Worm (Caenorhabditis elegans) whole organism, early embryonic: ENCODE results near the gene F59B10.5.

Experiments used
- B0310.2 ChIP-seq: sonication (generic microtip); optimal IDR thresholded peaks from 2 replicates; lab custom pipeline; 2016; ENCODE audit warnings: mild to moderate bottlenecking, missing genetic modification characterization, missing compliant biosample characterization
- F13C5.2 ChIP-seq: sonication (generic microtip); optimal IDR thresholded peaks from 2 replicates; lab custom pipeline; 2017; ENCODE audit warnings: mild to moderate bottlenecking, missing genetic modification characterization, inconsistent platforms, missing compliant biosample characterization
- aly-1 ChIP-seq: sonication (generic microtip); optimal IDR thresholded peaks from 2 replicates; lab custom pipeline; 2016; ENCODE audit warnings: missing genetic modification characterization, missing compliant biosample characterization
- ama-1 ChIP-seq: fragments of 150-350 bp; optimal IDR thresholded peaks from 2 replicates; lab custom pipeline; 2014
- ceh-13 ChIP-seq: fragments of 200-800 bp; sonication (Bioruptor generic); optimal IDR thresholded peaks from 2 replicates; lab custom pipeline; 2018; ENCODE audit warnings: mild to moderate bottlenecking, missing genetic modification characterization, missing compliant biosample characterization
- ceh-36 ChIP-seq: sonication (generic microtip); optimal IDR thresholded peaks from 2 replicates; lab custom pipeline; 2016; ENCODE audit warnings: missing genetic modification characterization, inconsistent platforms, missing compliant biosample characterization
- ets-7 ChIP-seq: sonication (generic microtip); optimal IDR thresholded peaks from 2 replicates; lab custom pipeline; 2016; ENCODE audit warnings: missing genotype, missing genetic modification characterization, missing compliant biosample characterization
- flt-1 ChIP-seq: fragments of 200-800 bp; sonication (Bioruptor generic); IDR thresholded peaks from 2 replicates; pipeline ENCODE4 v1.3.6; 2022; ENCODE audit warnings: missing genetic modification characterization, missing compliant biosample characterization
- hmbx-1 ChIP-seq: sonication (generic microtip); optimal IDR thresholded peaks from 2 replicates; lab custom pipeline; 2016; ENCODE audit warnings: mild to moderate bottlenecking, missing genetic modification characterization, missing compliant biosample characterization
- hmg-4 ChIP-seq: fragments of 200-800 bp; sonication (Bioruptor generic); optimal IDR thresholded peaks from 2 replicates; lab custom pipeline; 2018; ENCODE audit warnings: mild to moderate bottlenecking, missing genetic modification characterization, missing compliant biosample characterization
- hnd-1 ChIP-seq: sonication (generic microtip); optimal IDR thresholded peaks from 2 replicates; lab custom pipeline; 2016; ENCODE audit warnings: missing genetic modification characterization, missing compliant biosample characterization
- pes-1 ChIP-seq: fragments of 200-800 bp; sonication (Bioruptor generic); IDR thresholded peaks from 2 replicates; pipeline ENCODE4 v1.3.6; 2022; ENCODE audit warnings: missing genetic modification reagents, missing genetic modification characterization, missing compliant biosample characterization
- scrt-1 ChIP-seq: fragments of 200-800 bp; sonication (Bioruptor generic); IDR thresholded peaks from 2 replicates; pipeline ENCODE4 v1.3.6; 2022; ENCODE audit warnings: missing genetic modification characterization, missing compliant biosample characterization
- sea-1 ChIP-seq: fragments of 200-800 bp; sonication (Bioruptor generic); conservative IDR thresholded peaks from 2 replicates; pipeline ENCODE4 v1.3.6; 2022; ENCODE audit warnings: missing genetic modification characterization, missing compliant biosample characterization
- tbx-11 ChIP-seq: fragments of 200-800 bp; sonication (Bioruptor generic); IDR thresholded peaks from 2 replicates; pipeline ENCODE4 v1.3.6; 2022; ENCODE audit warnings: missing genetic modification characterization, missing compliant biosample characterization
- tbx-37 ChIP-seq: fragments of 200-800 bp; sonication (Bioruptor generic); conservative IDR thresholded peaks from 2 replicates; pipeline ENCODE4 v1.3.6; 2022; ENCODE audit warnings: missing genetic modification reagents, missing genetic modification characterization, missing compliant biosample characterization
- tra-4 ChIP-seq: sonication (generic microtip); optimal IDR thresholded peaks from 2 replicates; lab custom pipeline; 2017; ENCODE audit warnings: missing genetic modification characterization, missing compliant biosample characterization

The F59B10.5 gene

DNA sequence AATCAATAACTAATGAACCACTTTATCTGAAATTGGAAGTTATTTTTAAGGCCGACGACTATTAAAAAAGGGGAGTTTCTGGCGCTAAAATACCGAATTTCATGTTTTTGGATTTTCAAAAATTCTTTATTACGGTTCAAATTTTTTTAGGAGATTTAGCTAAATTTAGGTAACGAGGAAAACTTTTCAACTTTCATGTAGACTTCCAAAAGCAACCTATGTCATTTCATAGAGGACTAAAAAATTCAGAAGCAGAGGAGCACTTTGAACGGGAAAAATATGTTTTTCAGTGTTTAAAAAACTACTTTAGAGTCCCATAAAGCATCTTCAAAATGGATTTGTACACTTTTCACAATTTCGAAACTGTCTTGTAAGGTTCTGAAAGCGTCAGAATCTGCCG is 10.1 kb downstream of the F59B10.5 start:
- TF ChIP-seq tbx-11 (no peak), ceh-13 (GFP tag; lab: Kevin White, UChicago) (no peak), ama-1 (lab: Kevin White, UChicago) (no peak), ets-7 (no peak), hnd-1 (no peak), flt-1 (GFP tag; lab: Robert Waterston, UW) (no peak), hmg-4 (no peak), sea-1 (GFP tag; lab: Robert Waterston, UW) (no peak), tbx-37 (GFP tag; lab: Robert Waterston, UW) (no peak)

DNA sequence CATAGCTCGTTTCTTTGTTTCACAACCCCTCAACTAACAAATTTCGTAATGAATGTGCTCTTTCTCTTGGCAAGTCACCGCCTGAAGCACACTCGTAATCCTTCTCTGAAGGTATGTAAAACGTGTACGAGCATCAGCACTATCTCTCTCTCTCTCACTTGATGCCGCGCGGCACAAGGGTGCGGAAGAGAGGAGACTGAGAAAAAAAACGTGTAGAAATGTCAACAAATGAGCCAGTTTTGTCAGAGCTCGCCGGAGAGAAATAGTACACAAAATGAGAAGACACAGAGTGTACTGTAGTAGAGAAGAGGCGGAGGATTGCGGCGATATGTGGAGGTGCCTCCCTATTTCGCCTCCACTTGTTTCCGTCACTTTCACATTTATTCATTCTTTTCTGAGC is 13.2 kb downstream of the F59B10.5 start, which contains the start of gene F59B10.3:
Gene F59B10.3 (plus strand): TSS at position 301 of the 400 bp plus-strand sequence.
- no peak for TF ChIP-seq tbx-37 (GFP tag; lab: Robert Waterston, UW)
- no peak for TF ChIP-seq aly-1 (tag; lab: Kevin White, UChicago)
- TF ChIP-seq ama-1 (lab: Kevin White, UChicago) = no peak
- no peak for TF ChIP-seq tbx-11
- TF ChIP-seq B0310.2 (tag; lab: Kevin White, UChicago) = no peak
- no peak for TF ChIP-seq scrt-1
- no peak for TF ChIP-seq tra-4 (tag; lab: Kevin White, UChicago)
- no peak for TF ChIP-seq pes-1 (GFP tag; lab: Robert Waterston, UW)
- no peak for TF ChIP-seq ets-7
- TF ChIP-seq hnd-1 = no peak
- no peak for TF ChIP-seq sea-1 (GFP tag; lab: Robert Waterston, UW)
- no peak for TF ChIP-seq hmbx-1 (tag; lab: Kevin White, UChicago)
- no peak for TF ChIP-seq flt-1 (GFP tag; lab: Robert Waterston, UW)
- no peak for TF ChIP-seq F13C5.2 (tag; lab: Kevin White, UChicago)
- TF ChIP-seq ceh-36 (tag; lab: Kevin White, UChicago) = no peak

DNA sequence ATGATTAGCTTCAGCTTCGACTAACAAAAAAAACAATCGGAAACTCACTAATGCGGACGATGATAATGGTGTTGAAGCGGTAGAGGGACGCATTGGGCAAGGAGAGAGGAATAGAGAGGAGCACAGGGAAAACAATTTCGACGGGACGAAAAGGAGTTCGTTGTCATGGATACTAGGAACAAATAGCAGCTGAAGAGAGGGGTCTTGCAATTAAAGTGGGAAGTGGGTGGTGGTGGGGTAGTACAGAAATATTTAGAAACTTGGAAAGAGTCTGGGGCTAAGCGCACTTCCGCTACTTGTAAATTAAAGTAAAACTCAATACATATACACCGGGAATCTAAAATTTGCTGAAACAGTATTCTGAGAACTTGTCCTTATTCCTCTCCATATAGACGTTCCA is 13.7 kb downstream of the F59B10.5 start, which contains the start of gene F59B10.2:
Gene F59B10.2 (minus strand): TSS at position 101 of the 400 bp plus-strand sequence.
- no peak for TF ChIP-seq ceh-36 (tag; lab: Kevin White, UChicago)
- no peak for TF ChIP-seq flt-1 (GFP tag; lab: Robert Waterston, UW)
- no peak for TF ChIP-seq hnd-1
- TF ChIP-seq scrt-1 = no peak
- no peak for TF ChIP-seq aly-1 (tag; lab: Kevin White, UChicago)
- no peak for TF ChIP-seq sea-1 (GFP tag; lab: Robert Waterston, UW)
- TF ChIP-seq hmbx-1 (tag; lab: Kevin White, UChicago) = no peak

DNA sequence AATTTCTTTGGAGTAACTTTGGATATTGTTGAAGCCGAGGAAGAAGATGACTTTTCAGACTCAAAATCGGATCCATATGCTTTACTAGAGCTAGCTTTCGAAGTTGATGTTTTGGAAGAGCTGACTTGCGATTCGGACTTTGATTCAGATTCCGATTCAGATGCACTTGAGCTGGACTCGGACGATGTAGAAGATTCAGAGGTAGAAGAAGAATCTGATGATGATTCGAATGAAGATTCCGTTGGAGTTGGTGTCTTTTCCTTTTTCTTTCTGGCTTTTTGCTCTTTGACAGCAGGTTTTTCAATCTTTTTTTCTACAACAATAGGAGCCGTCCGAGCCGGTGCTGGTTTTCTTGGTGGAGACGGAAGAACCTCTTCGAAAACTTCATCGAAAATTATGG is 15.6 kb downstream of the F59B10.5 start:
- no peak for TF ChIP-seq tbx-37 (GFP tag; lab: Robert Waterston, UW)
- no peak for TF ChIP-seq F13C5.2 (tag; lab: Kevin White, UChicago)
- no peak for TF ChIP-seq tbx-11
- no peak for TF ChIP-seq hmg-4
- no peak for TF ChIP-seq hmbx-1 (tag; lab: Kevin White, UChicago)
- TF ChIP-seq pes-1 (GFP tag; lab: Robert Waterston, UW) = no peak
- TF ChIP-seq hnd-1 = no peak
- no peak for TF ChIP-seq ama-1 (lab: Kevin White, UChicago)
- TF ChIP-seq sea-1 (GFP tag; lab: Robert Waterston, UW) = no peak
- TF ChIP-seq B0310.2 (tag; lab: Kevin White, UChicago) = no peak
- TF ChIP-seq tra-4 (tag; lab: Kevin White, UChicago) = no peak
- no peak for TF ChIP-seq aly-1 (tag; lab: Kevin White, UChicago)
- no peak for TF ChIP-seq scrt-1
- no peak for TF ChIP-seq ceh-36 (tag; lab: Kevin White, UChicago)
- no peak for TF ChIP-seq flt-1 (GFP tag; lab: Robert Waterston, UW)
- no peak for TF ChIP-seq ets-7
- TF ChIP-seq ceh-13 (GFP tag; lab: Kevin White, UChicago) = no peak

DNA sequence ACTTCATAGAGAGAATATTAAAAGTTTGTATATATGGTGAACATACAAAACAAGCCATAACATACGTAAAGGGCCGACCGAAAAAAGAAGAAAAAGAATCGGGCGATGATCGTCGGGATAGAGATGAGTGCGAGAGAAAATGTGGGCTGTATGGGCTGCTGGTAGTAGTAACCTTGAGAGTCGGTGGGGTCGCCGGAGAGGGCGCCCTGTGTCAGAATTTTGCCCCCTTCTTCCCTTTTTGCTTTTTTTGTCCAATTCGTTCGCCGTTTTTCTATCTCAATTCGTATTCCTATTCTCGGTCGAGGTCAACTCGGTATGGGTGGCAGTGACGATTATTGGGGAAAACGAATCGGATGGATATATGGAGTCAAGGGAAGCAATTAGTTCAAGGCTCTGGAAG is 17.5 kb downstream of the F59B10.5 start:
- TF ChIP-seq hmg-4 (peak; percentile 18), tra-4 (tag; lab: Kevin White, UChicago) (no peak), pes-1 (GFP tag; lab: Robert Waterston, UW) (no peak)

DNA sequence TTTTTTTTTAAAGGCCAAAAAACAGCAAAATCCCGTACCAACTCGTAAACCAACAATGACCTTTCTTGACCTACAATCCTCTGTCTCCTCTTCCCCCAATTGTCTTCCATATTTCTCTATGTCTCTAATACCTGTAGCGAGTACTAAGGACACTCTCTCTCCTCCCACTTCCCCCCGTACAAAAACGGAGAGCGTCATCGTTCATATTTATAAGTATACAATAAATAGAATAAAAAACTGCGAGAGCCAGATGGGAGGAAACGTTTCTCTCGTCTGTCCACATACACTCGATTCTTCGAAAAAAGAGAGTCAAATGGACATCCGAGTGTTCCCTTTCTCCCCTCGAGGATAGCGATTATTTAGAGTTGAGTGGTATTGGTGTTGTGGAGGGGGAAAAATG is 18.8 kb downstream of the F59B10.5 start:
- no peak for TF ChIP-seq ceh-36 (tag; lab: Kevin White, UChicago)
- TF ChIP-seq hmg-4 = peak; percentile 72
- TF ChIP-seq tbx-11 = no peak
- TF ChIP-seq hnd-1 = no peak

DNA sequence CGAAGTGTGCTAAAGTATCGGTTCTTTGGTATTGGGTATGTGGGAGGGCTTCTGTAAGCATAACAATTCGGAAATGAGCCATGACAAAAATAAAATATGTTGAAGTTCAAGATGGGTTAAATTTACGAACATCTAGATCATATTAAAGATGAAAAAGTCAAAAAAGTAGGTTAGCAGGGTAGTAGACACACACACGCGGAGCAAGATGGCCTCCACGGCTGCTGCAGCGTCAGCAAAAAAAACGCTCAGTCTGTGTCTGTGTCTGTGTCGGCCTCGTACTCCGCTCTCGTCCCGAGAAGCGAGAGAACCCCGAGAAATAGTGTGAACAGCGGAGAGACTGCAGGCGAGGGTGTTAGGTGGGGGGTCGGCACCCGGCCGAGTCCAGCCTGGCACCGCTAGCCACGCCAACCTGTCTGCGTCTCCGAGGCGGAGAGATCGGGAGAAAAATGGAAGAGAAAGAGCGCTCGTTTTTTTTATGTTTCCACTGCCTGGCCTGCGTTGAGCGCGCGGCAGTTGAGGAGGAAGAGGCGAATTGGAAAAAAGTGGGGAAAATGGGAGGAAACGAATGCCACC is 20.9 kb downstream of the F59B10.5 start, which contains the start of gene myrf-1:
Gene myrf-1 (minus strand): TSS at position 51 of the 573 bp plus-strand sequence.
- TF ChIP-seq scrt-1 (0 out of 2 replicates have a peak, but pooled peaks have one; percentile 45), hmbx-1 (tag; lab: Kevin White, UChicago) (no peak), tbx-11 (no peak), ceh-13 (GFP tag; lab: Kevin White, UChicago) (no peak), hmg-4 (peak; percentile 86), B0310.2 (tag; lab: Kevin White, UChicago) (no peak), ceh-36 (tag; lab: Kevin White, UChicago) (peak; percentile 18), sea-1 (GFP tag; lab: Robert Waterston, UW) (no peak), F13C5.2 (tag; lab: Kevin White, UChicago) (peak; percentile 69), tbx-37 (GFP tag; lab: Robert Waterston, UW) (no peak), flt-1 (GFP tag; lab: Robert Waterston, UW) (peak; percentile 55; the same call in 1 of the 2 replicates), tra-4 (tag; lab: Kevin White, UChicago) (no peak), aly-1 (tag; lab: Kevin White, UChicago) (no peak), ets-7 (no peak), pes-1 (GFP tag; lab: Robert Waterston, UW) (no peak)

DNA sequence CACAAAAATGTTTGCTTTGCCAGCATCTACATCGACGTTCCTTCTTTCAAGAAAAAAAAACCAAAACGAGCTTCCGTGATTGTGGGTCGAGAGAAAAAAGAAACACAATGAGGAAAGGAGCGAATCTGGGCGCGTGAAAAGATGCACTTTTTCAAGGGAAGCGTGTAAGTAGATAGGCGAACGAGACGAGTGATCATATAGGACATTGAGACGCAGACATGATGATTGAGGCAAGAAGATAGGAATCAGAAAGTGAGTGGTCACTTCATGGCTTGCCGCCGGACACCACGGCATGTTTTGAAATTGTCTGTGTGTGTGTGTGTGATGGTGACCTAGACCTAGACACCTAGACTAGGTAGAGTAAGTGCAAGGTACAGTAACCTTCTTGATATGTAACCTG is 21.9 kb downstream of the F59B10.5 start:
- TF ChIP-seq hmg-4 (peak; percentile 34), F13C5.2 (tag; lab: Kevin White, UChicago) (peak; percentile 28), ceh-13 (GFP tag; lab: Kevin White, UChicago) (no peak)
